Fruit fly (Drosophila melanogaster) Kc167 (cell line): ENCODE results near the gene CG2887.

Experiments
- Myc ChIP-seq: fragments of >200 bp; optimal IDR thresholded peaks from 2 replicates; lab custom pipeline; 2017; ENCODE audit warnings: missing external identifiers
- Sin3A ChIP-seq: fragments of >200 bp; optimal IDR thresholded peaks from 2 replicates; lab custom pipeline; 2018; ENCODE audit warnings: missing external identifiers
- h ChIP-seq: fragments of >200 bp; optimal IDR thresholded peaks from 3 replicates; lab custom pipeline; 2018; ENCODE audit warnings: missing external identifiers
- insv ChIP-seq: fragments of >200 bp; optimal IDR thresholded peaks from 3 replicates; lab custom pipeline; 2018; ENCODE audit warnings: missing external identifiers
- psq ChIP-seq: fragments of >200 bp; optimal IDR thresholded peaks from 2 replicates; lab custom pipeline; 2017; ENCODE audit warnings: missing external identifiers
- ttk ChIP-seq: sonication (Bioruptor generic); optimal IDR thresholded peaks from 2 replicates; lab custom pipeline; 2017; ENCODE audit warnings: missing external identifiers

dm6 chrX:10478443-10479368 is at the start of gene CG2887, which contains the start of gene PPP4R2r:
- TF ChIP-seq h (lab: Kevin White, UChicago) (no peak), psq (lab: Kevin White, UChicago) (no peak), Sin3A (lab: Kevin White, UChicago) (no peak), Myc (no peak), insv (lab: Kevin White, UChicago) (no peak), ttk (lab: Kevin White, UChicago) (no peak)
